Fruit fly (Drosophila melanogaster): Measurements from ENCODE around the gene CG43147.

DNA sequence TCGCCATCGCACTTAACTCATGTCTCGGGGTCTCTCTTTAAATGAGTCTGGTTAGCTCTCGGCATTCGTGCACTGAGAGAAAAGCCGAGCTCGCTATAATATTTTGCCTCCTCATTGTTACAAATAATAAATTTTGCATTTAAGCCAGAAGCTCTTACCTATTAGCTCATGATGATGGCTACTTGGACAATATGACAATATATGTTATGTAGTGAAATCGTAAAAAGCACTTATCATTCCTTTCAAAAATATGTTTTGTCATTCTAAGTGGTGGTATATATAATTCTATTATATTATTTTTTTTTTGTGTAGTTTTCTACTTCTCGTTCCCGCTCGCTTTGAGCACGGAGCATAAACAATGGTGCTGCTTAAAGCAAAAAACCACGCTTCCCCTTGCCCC lies 32.7 kb downstream of the CG43147 start:
- TF ChIP-seq CG7101 (tag; optimal IDR thresholded peaks at IDR 0.05) (no peak), Clk (GFP tag; optimal IDR thresholded peaks at IDR 0.05) (no peak), Crg-1 (GFP tag; optimal IDR thresholded peaks at IDR 0.05) (no peak), tj (GFP tag; optimal IDR thresholded peaks at IDR 0.05) (no peak), CG1620 (GFP tag; optimal IDR thresholded peaks at IDR 0.05) (no peak), toe (GFP tag; optimal IDR thresholded peaks at IDR 0.05) (no peak), CG7045 (GFP tag; optimal IDR thresholded peaks at IDR 0.05) (no peak), kay (GFP tag; ENCODE audit: borderline replicate concordance) (no peak)

Measured in whole organism, adult.